Worm (Caenorhabditis elegans) whole organism, midembryonic: ENCODE measurements around the gene K08D8.2.

ENCODE experiments used
- T22C8.4 ChIP-seq: fragments of 200-800 bp; sonication (Bioruptor generic); IDR thresholded peaks from 2 replicates; pipeline ENCODE4 v1.3.6; 2022; ENCODE audit warnings: missing genetic modification characterization, missing compliant biosample characterization
- cog-1 ChIP-seq: sonication (generic microtip); optimal IDR thresholded peaks from 2 replicates; lab custom pipeline; 2016; ENCODE audit warnings: missing genetic modification characterization, missing compliant biosample characterization
- flt-1 ChIP-seq: fragments of 200-800 bp; sonication (Bioruptor generic); IDR thresholded peaks from 2 replicates; pipeline ENCODE4 v1.3.6; 2022; ENCODE audit warnings: missing genetic modification characterization, missing compliant biosample characterization

DNA sequence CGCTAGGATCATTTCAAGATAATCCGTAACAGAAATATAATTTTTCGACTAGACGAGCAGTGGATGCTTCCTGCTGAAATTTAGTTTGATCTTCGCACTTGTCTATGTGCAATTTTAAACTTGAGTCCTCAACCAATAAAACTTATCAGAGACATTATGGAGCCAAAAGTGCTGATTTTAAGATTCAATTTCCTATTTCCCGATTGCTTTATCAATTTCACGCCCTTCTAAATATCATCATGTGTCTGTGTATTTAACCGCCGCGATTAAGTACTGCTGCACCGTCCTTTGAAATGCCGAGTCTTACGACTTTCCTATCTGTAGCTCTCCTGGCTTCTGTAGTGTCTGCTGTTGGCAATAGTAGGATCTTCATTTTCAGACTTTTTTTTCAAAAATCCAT, 18.2 kb downstream of the K08D8.2 start, which contains the start of gene C32H11.4:
- TF ChIP-seq T22C8.4 (GFP tag; lab: Robert Waterston, UW), result no peak
- no peak for TF ChIP-seq cog-1 (tag; lab: Kevin White, UChicago)
- TF ChIP-seq flt-1, result no peak
